Worm (Caenorhabditis elegans) whole organism, young adult: ENCODE data around the gene str-144.

Experiments used
- B0261.1 ChIP-seq: sonication (generic microtip); optimal IDR thresholded peaks from 2 replicates; lab custom pipeline; 2016; ENCODE audit warnings: mild to moderate bottlenecking, missing genetic modification characterization, moderate library complexity, missing compliant biosample characterization
- C17E4.6 ChIP-seq: fragments of 200-800 bp; sonication (Bioruptor generic); IDR thresholded peaks from 2 replicates; pipeline ENCODE4 v1.3.6; 2022; ENCODE audit warnings: missing genetic modification reagents, missing genetic modification characterization, missing compliant biosample characterization
- D2030.7 ChIP-seq: fragments of 200-800 bp; sonication (Bioruptor generic); IDR thresholded peaks from 2 replicates; pipeline ENCODE4 v1.3.6; 2022; ENCODE audit warnings: missing genetic modification reagents, missing genetic modification characterization, missing compliant biosample characterization
- F37B4.10 ChIP-seq: fragments of 200-800 bp; sonication (Bioruptor generic); IDR thresholded peaks from 2 replicates; pipeline ENCODE4 v1.3.6; 2022; ENCODE audit warnings: missing genetic modification characterization, missing compliant biosample characterization
- K12H6.12 ChIP-seq: fragments of 200-800 bp; sonication (Bioruptor generic); optimal IDR thresholded peaks from 2 replicates; lab custom pipeline; 2018; ENCODE audit warnings: mild to moderate bottlenecking, missing genetic modification characterization, missing compliant biosample characterization
- T07F8.4 ChIP-seq: sonication (generic microtip); optimal IDR thresholded peaks from 2 replicates; lab custom pipeline; 2016; ENCODE audit warnings: mild to moderate bottlenecking, missing genetic modification characterization, moderate library complexity, missing compliant biosample characterization
- Y53F4B.3 ChIP-seq: fragments of 200-800 bp; sonication (Bioruptor generic); IDR thresholded peaks from 2 replicates; pipeline ENCODE4 v1.3.6; 2022; ENCODE audit warnings: missing genetic modification reagents, missing genetic modification characterization, missing compliant biosample characterization
- ZK185.1 ChIP-seq: sonication (generic microtip); optimal IDR thresholded peaks from 2 replicates; lab custom pipeline; 2016; ENCODE audit warnings: mild to moderate bottlenecking, missing genetic modification characterization, missing compliant biosample characterization; ENCODE audit not compliant: poor library complexity, severe bottlenecking
- aptf-2 ChIP-seq: fragments of 200-800 bp; sonication (Bioruptor generic); conservative IDR thresholded peaks from 2 replicates; pipeline ENCODE4 v1.3.6; 2022; ENCODE audit warnings: missing genetic modification reagents, missing genetic modification characterization, missing compliant biosample characterization
- aptf-3 ChIP-seq: fragments of 200-800 bp; sonication (Bioruptor generic); IDR thresholded peaks from 2 replicates; pipeline ENCODE4 v1.3.6; 2022; ENCODE audit warnings: missing genetic modification characterization, missing compliant biosample characterization
- attf-5 ChIP-seq: fragments of 200-800 bp; sonication (Bioruptor generic); optimal IDR thresholded peaks from 2 replicates; lab custom pipeline; 2018; ENCODE audit warnings: mild to moderate bottlenecking, missing genetic modification characterization, missing compliant biosample characterization
- bed-1 ChIP-seq: fragments of 200-800 bp; sonication (Bioruptor generic); IDR thresholded peaks from 2 replicates; pipeline ENCODE4 v1.3.6; 2022; ENCODE audit warnings: missing genetic modification reagents, missing genetic modification characterization, missing compliant biosample characterization
- ccch-3 ChIP-seq: fragments of 200-800 bp; sonication (Bioruptor generic); optimal IDR thresholded peaks from 2 replicates; lab custom pipeline; 2018; ENCODE audit warnings: mild to moderate bottlenecking, missing genetic modification characterization, missing compliant biosample characterization
- cebp-2 ChIP-seq: fragments of 200-800 bp; sonication (Bioruptor generic); IDR thresholded peaks from 2 replicates; pipeline ENCODE4 v1.3.6; 2022; ENCODE audit warnings: missing genetic modification characterization, missing compliant biosample characterization
- ceh-27 ChIP-seq: fragments of 200-800 bp; sonication (Bioruptor generic); optimal IDR thresholded peaks from 2 replicates; lab custom pipeline; 2018; ENCODE audit warnings: mild to moderate bottlenecking, missing genetic modification characterization, moderate library complexity, missing compliant biosample characterization
- chd-7 ChIP-seq: sonication (generic microtip); optimal IDR thresholded peaks from 2 replicates; lab custom pipeline; 2016; ENCODE audit warnings: mild to moderate bottlenecking, missing genetic modification characterization, moderate library complexity, missing compliant biosample characterization
- dox-1 ChIP-seq: fragments of 200-800 bp; sonication (Bioruptor generic); IDR thresholded peaks from 2 replicates; pipeline ENCODE4 v1.3.6; 2022; ENCODE audit warnings: missing genetic modification reagents, missing genetic modification characterization, missing compliant biosample characterization
- ekl-4 ChIP-seq: fragments of 200-800 bp; sonication (Bioruptor generic); IDR thresholded peaks from 2 replicates; pipeline ENCODE4 v1.3.6; 2022; ENCODE audit warnings: missing genetic modification reagents, missing genetic modification characterization, missing compliant biosample characterization
- hmg-20 ChIP-seq: fragments of 200-800 bp; sonication (Bioruptor generic); IDR thresholded peaks from 2 replicates; pipeline ENCODE4 v1.3.6; 2022; ENCODE audit warnings: missing genetic modification reagents, missing genetic modification characterization, missing compliant biosample characterization
- let-526 ChIP-seq: fragments of 200-800 bp; sonication (Bioruptor generic); IDR thresholded peaks from 2 replicates; pipeline ENCODE4 v1.3.6; 2022; ENCODE audit warnings: missing genetic modification reagents, missing genetic modification characterization, missing compliant biosample characterization
- lin-40 ChIP-seq: sonication (generic microtip); optimal IDR thresholded peaks from 2 replicates; lab custom pipeline; 2016; ENCODE audit warnings: missing genetic modification characterization, mild to moderate bottlenecking, missing compliant biosample characterization, missing genotype, missing genetic modification reagents
- lir-1 ChIP-seq: fragments of 200-800 bp; sonication (Bioruptor generic); conservative IDR thresholded peaks from 2 replicates; pipeline ENCODE4 v1.3.6; 2022; ENCODE audit warnings: missing genetic modification reagents, missing genetic modification characterization, missing compliant biosample characterization
- madf-3 ChIP-seq: fragments of 200-800 bp; sonication (Bioruptor generic); IDR thresholded peaks from 2 replicates; pipeline ENCODE4 v1.3.6; 2022; ENCODE audit warnings: missing genetic modification reagents, missing genetic modification characterization, missing compliant biosample characterization
- madf-8 ChIP-seq: fragments of 200-800 bp; sonication (Bioruptor generic); conservative IDR thresholded peaks from 2 replicates; pipeline ENCODE4 v1.3.6; 2022; ENCODE audit warnings: missing genetic modification reagents, missing genetic modification characterization, missing compliant biosample characterization
- mcd-1 ChIP-seq: fragments of 200-800 bp; sonication (Bioruptor generic); IDR thresholded peaks from 2 replicates; pipeline ENCODE4 v1.3.6; 2022; ENCODE audit warnings: missing genetic modification reagents, missing genetic modification characterization, missing compliant biosample characterization
- mel-28 ChIP-seq: sonication (generic microtip); optimal IDR thresholded peaks from 2 replicates; lab custom pipeline; 2016; ENCODE audit warnings: borderline replicate concordance, mild to moderate bottlenecking, missing genetic modification characterization, missing compliant biosample characterization
- mes-4 ChIP-seq: sonication (generic microtip); optimal IDR thresholded peaks from 2 replicates; lab custom pipeline; 2016; ENCODE audit warnings: missing genotype, missing genetic modification characterization, missing compliant biosample characterization
- nfya-2 ChIP-seq: fragments of 200-800 bp; sonication (Bioruptor generic); IDR thresholded peaks from 2 replicates; pipeline ENCODE4 v1.3.6; 2022; ENCODE audit warnings: missing genetic modification reagents, missing genetic modification characterization, missing compliant biosample characterization
- nhr-120 ChIP-seq: fragments of 200-800 bp; sonication (Bioruptor generic); IDR thresholded peaks from 2 replicates; pipeline ENCODE4 v1.3.6; 2022; ENCODE audit warnings: missing genetic modification characterization, missing compliant biosample characterization
- nhr-179 ChIP-seq: sonication (generic microtip); optimal IDR thresholded peaks from 2 replicates; lab custom pipeline; 2016; ENCODE audit warnings: mild to moderate bottlenecking, missing genetic modification characterization, missing compliant biosample characterization
- snpc-1.1 ChIP-seq: sonication (generic microtip); optimal IDR thresholded peaks from 2 replicates; lab custom pipeline; 2017; ENCODE audit warnings: missing genetic modification characterization, mild to moderate bottlenecking, missing compliant biosample characterization, antibody characterized with exemption, moderate library complexity, missing genotype, missing genetic modification reagents; ENCODE audit not compliant: insufficient read depth
- sptf-2 ChIP-seq: fragments of 200-800 bp; sonication (Bioruptor generic); optimal IDR thresholded peaks from 2 replicates; lab custom pipeline; 2018; ENCODE audit warnings: mild to moderate bottlenecking, missing genetic modification characterization, missing compliant biosample characterization
- tbp1 ChIP-seq: fragments of 200-800 bp; sonication (Bioruptor generic); optimal IDR thresholded peaks from 2 replicates; lab custom pipeline; 2018; ENCODE audit warnings: mild to moderate bottlenecking, missing genetic modification characterization, missing compliant biosample characterization
- unc-130 ChIP-seq: sonication (generic microtip); optimal IDR thresholded peaks from 2 replicates; lab custom pipeline; 2016; ENCODE audit warnings: missing genetic modification reagents, missing genetic modification characterization, missing compliant biosample characterization
- zfh-2 ChIP-seq: fragments of 200-800 bp; sonication (Bioruptor generic); conservative IDR thresholded peaks from 2 replicates; pipeline ENCODE4 v1.3.6; 2022; ENCODE audit warnings: missing genetic modification reagents, missing genetic modification characterization, missing compliant biosample characterization
- zim-3 ChIP-seq: sonication (generic microtip); optimal IDR thresholded peaks from 2 replicates; lab custom pipeline; 2017; ENCODE audit warnings: mild to moderate bottlenecking, missing genetic modification characterization, moderate library complexity, missing compliant biosample characterization

The str-144 gene

DNA sequence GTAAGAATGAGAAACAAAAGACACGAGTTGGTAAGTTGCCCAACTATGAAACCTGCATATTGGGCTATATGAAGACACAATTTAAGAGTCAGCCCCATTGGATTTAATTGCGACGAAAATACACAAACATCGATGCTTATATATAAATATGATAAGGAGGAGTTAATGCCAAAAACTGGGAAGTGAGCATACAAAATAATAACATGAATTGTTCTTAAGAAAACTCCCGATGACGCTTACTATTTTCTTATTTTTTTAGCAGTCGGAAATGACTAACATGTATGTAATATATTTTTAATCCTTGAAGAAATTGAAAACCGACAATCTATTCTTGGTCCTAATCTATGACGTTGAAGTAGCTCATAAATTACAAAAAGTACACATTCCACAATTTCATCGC is at the start of gene str-144:
Gene str-144 (minus strand): TSS at position 101 of the 400 bp plus-strand sequence.
- no peak for TF ChIP-seq attf-5 (GFP tag; lab: Kevin White, UChicago)
- no peak for TF ChIP-seq cebp-2 (GFP tag; lab: Robert Waterston, UW)
- no peak for TF ChIP-seq unc-130
- TF ChIP-seq madf-8 (GFP tag; lab: Robert Waterston, UW) = no peak
- TF ChIP-seq K12H6.12 (tag; lab: Kevin White, UChicago) = no peak
- no peak for TF ChIP-seq zfh-2 (GFP tag; lab: Robert Waterston, UW)
- TF ChIP-seq ZK185.1 (tag; lab: Kevin White, UChicago) = no peak
- TF ChIP-seq let-526 = no peak
- TF ChIP-seq chd-7 (tag; lab: Kevin White, UChicago) = no peak
- TF ChIP-seq nfya-2 (GFP tag; lab: Robert Waterston, UW) = no peak
- TF ChIP-seq mcd-1 (GFP tag; lab: Robert Waterston, UW) = no peak

DNA sequence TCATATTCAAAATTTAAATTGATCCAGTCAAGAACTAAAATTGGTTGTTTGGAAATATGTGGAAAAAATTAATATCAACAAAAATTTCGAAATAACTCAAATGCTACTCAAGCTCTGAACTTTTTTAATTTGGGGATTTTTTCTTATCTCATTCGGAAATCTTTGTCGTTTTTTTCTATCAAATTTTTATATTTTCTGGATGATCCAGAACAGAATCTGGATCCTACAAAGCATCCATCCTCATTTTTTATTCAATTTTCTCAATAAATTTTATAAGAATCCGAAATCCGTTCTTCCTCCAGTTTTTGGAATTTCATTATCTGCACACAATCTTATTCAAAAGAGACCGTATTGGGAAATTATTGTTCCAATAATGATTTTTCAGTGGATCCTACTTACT is 48.9 kb upstream of the str-144 start, which contains the start of gene D1014.6:
Gene D1014.6 (plus strand): TSS at position 301 of the 400 bp plus-strand sequence.
- TF ChIP-seq sptf-2 (GFP tag; lab: Kevin White, UChicago) (no peak), snpc-1.1 (no peak), mes-4 (no peak), nhr-120 (GFP tag; lab: Robert Waterston, UW) (no peak), Y53F4B.3 (GFP tag; lab: Robert Waterston, UW) (no peak), bed-1 (no peak), lir-1 (GFP tag; lab: Robert Waterston, UW) (no peak), aptf-3 (no peak)

DNA sequence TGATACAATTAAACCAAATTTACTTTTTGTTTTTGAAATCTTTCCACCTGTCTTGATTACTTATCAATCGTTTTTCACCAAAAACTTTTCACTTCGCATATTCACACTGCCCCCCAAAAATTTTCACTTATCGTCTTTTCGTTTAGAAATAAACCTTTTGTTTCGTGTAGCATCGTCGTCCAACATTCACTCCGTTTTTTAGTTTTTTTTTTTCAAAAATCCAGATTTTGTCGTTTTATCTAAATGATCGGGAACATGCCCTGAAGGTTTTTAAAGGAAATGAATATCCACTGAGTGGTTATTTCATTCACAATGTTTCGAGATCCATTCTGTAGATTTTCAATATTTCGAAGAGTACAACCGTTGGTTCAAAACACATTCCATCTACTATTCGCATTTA is 46.0 kb upstream of the str-144 start, which contains the start of gene D1014.7:
Gene D1014.7 (plus strand): TSS at position 301 of the 400 bp plus-strand sequence.
- TF ChIP-seq B0261.1 (tag; lab: Kevin White, UChicago) (no peak), ekl-4 (GFP tag; lab: Robert Waterston, UW) (no peak), ccch-3 (no peak), aptf-2 (GFP tag; lab: Robert Waterston, UW) (no peak), nhr-179 (tag; lab: Kevin White, UChicago) (no peak), hmg-20 (GFP tag; lab: Robert Waterston, UW) (no peak), madf-3 (GFP tag; lab: Robert Waterston, UW) (no peak), tbp1 (GFP tag; lab: Kevin White, UChicago) (no peak), snpc-1.1 (no peak), T07F8.4 (tag; lab: Kevin White, UChicago) (no peak), sptf-2 (GFP tag; lab: Kevin White, UChicago) (no peak)

DNA sequence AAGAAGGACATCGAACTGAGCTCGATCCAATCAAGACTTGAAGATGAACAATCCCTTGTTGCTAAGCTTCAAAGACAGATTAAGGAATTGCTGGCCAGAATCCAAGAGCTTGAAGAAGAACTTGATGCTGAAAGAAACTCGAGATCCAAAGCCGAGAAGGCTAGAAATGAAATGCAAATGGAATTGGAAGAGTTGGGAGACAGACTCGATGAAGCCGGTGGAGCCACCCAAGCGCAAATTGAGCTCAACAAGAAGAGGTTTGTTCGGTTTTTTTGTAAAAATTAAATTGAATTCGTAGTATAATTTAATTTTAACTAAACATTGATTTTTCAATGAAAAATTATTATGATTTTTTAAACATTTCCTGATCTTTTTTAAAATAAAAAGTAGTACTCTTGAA is 42.6 kb upstream of the str-144 start:
- TF ChIP-seq D2030.7 (GFP tag; lab: Robert Waterston, UW) = no peak
- TF ChIP-seq mel-28 (tag; lab: Kevin White, UChicago) = no peak
- TF ChIP-seq zim-3 (tag; lab: Kevin White, UChicago) = no peak
- no peak for TF ChIP-seq chd-7 (tag; lab: Kevin White, UChicago)
- TF ChIP-seq ccch-3 = no peak
- no peak for TF ChIP-seq C17E4.6 (GFP tag; lab: Robert Waterston, UW)
- no peak for TF ChIP-seq dox-1
- TF ChIP-seq lin-40 (tag; lab: Kevin White, UChicago) = no peak
- TF ChIP-seq ceh-27 (GFP tag; lab: Kevin White, UChicago) = no peak
- TF ChIP-seq F37B4.10 = no peak
